Worm (Caenorhabditis elegans) whole organism, L4 larva: Measurements from ENCODE around the gene B0547.2.
A peak's percentile ranks its signal among the peaks of the same experiment; 100 is the strongest.

Experiments used
- F10B5.3 ChIP-seq: sonication (generic microtip); optimal IDR thresholded peaks from 2 replicates; lab custom pipeline; 2016; ENCODE audit warnings: mild to moderate bottlenecking, missing genetic modification characterization, missing compliant biosample characterization
- R02D3.7 ChIP-seq: fragments of 150-350 bp; sonication (generic microtip); optimal IDR thresholded peaks from 3 replicates; lab custom pipeline; 2014; ENCODE audit warnings: missing biosample characterization, missing genetic modification characterization
- Y75B8A.6 ChIP-seq: fragments of 200-800 bp; sonication (Bioruptor generic); IDR thresholded peaks from 2 replicates; pipeline ENCODE4 v1.3.6; 2022; ENCODE audit warnings: missing genetic modification reagents, missing genetic modification characterization, missing compliant biosample characterization
- aha-1 ChIP-seq: fragments of 150-350 bp; peaks from one replicate; lab custom pipeline; 2014; ENCODE audit warnings: missing biosample characterization, missing genetic modification characterization
- arid-1 ChIP-seq: fragments of 200-800 bp; sonication (Bioruptor generic); conservative IDR thresholded peaks from 2 replicates; pipeline ENCODE4 v1.3.6; 2022; ENCODE audit warnings: missing genetic modification reagents, missing genetic modification characterization, missing compliant biosample characterization
- ceh-62 ChIP-seq: sonication (generic microtip); optimal IDR thresholded peaks from 2 replicates; lab custom pipeline; 2017; ENCODE audit warnings: missing biosample characterization, missing genetic modification characterization
- ces-1 ChIP-seq: fragments of 150-350 bp; sonication (generic microtip); optimal IDR thresholded peaks from 4 replicates; lab custom pipeline; 2014; ENCODE audit warnings: missing biosample characterization, missing genetic modification reagents, missing genetic modification characterization
- cey-2 ChIP-seq: sonication (generic microtip); optimal IDR thresholded peaks from 3 replicates; lab custom pipeline; 2017; ENCODE audit warnings: missing genetic modification characterization, mild to moderate bottlenecking, missing compliant biosample characterization, antibody characterized with exemption, borderline replicate concordance; ENCODE audit not compliant: insufficient read depth
- daf-12 ChIP-seq: fragments of 150-350 bp; optimal IDR thresholded peaks from 2 replicates; lab custom pipeline; 2014; ENCODE audit warnings: missing biosample characterization, missing genetic modification reagents, missing genetic modification characterization
- dmd-6 ChIP-seq: fragments of 200-800 bp; sonication (Bioruptor generic); IDR thresholded peaks from 2 replicates; pipeline ENCODE4 v1.3.6; 2022; ENCODE audit warnings: missing genetic modification reagents, missing genetic modification characterization, missing compliant biosample characterization
- dmd-8 ChIP-seq: fragments of 200-800 bp; sonication (Bioruptor generic); IDR thresholded peaks from 2 replicates; pipeline ENCODE4 v1.3.6; 2022; ENCODE audit warnings: missing genetic modification characterization, missing compliant biosample characterization
- dmd-9 ChIP-seq: fragments of 200-800 bp; sonication (Bioruptor generic); IDR thresholded peaks from 2 replicates; pipeline ENCODE4 v1.3.6; 2022; ENCODE audit warnings: missing genetic modification reagents, missing genetic modification characterization, missing compliant biosample characterization
- dpl-1 ChIP-seq: fragments of 150-350 bp; optimal IDR thresholded peaks from 2 replicates; lab custom pipeline; 2014; ENCODE audit warnings: missing biosample characterization, missing genetic modification reagents, missing genetic modification characterization
- dve-1 ChIP-seq: sonication (generic microtip); optimal IDR thresholded peaks from 2 replicates; lab custom pipeline; 2017; ENCODE audit warnings: antibody characterized with exemption, mild to moderate bottlenecking, missing genetic modification characterization, missing compliant biosample characterization; ENCODE audit not compliant: insufficient read depth
- egl-27 ChIP-seq: sonication (generic microtip); optimal IDR thresholded peaks from 3 replicates; lab custom pipeline; 2017; ENCODE audit warnings: missing biosample characterization, missing genetic modification reagents, missing genetic modification characterization
- hif-1 ChIP-seq, 2 experiments: sonication (generic microtip); optimal IDR thresholded peaks; 2 replicates each; lab custom pipeline; 2016 to 2017; ENCODE audit warnings: missing compliant biosample characterization in 2 of 2, missing genetic modification characterization in 2 of 2, missing genetic modification reagents in 2 of 2, missing genotype in 2 of 2, mild to moderate bottlenecking in 1 of 2
- hmg-1.1 ChIP-seq: fragments of 200-800 bp; sonication (Bioruptor generic); IDR thresholded peaks from 2 replicates; pipeline ENCODE4 v1.3.6; 2022; ENCODE audit warnings: missing genetic modification reagents, missing genetic modification characterization, missing compliant biosample characterization
- jun-1 ChIP-seq: fragments of 150-350 bp; optimal IDR thresholded peaks from 2 replicates; lab custom pipeline; 2014; ENCODE audit warnings: missing biosample characterization, missing genetic modification reagents, missing genetic modification characterization
- lim-7 ChIP-seq: fragments of 200-800 bp; sonication (Bioruptor generic); IDR thresholded peaks from 2 replicates; pipeline ENCODE4 v1.3.6; 2022; ENCODE audit warnings: missing genetic modification characterization, missing compliant biosample characterization
- lin-13 ChIP-seq: fragments of 150-350 bp; optimal IDR thresholded peaks from 2 replicates; lab custom pipeline; 2014; ENCODE audit warnings: missing biosample characterization, missing genetic modification reagents, missing genetic modification characterization
- lin-39 ChIP-seq: fragments of 150-350 bp; optimal IDR thresholded peaks from 2 replicates; lab custom pipeline; 2014; ENCODE audit warnings: missing biosample characterization, missing genetic modification reagents, missing genetic modification characterization
- lsy-2 ChIP-seq, 2 experiments: fragments of 150-350 bp in 1 of 2; sonication (generic microtip) in 1 of 2; optimal IDR thresholded peaks; 2 replicates each; lab custom pipeline; 2014 to 2017; ENCODE audit warnings: missing biosample characterization in 2 of 2, missing genetic modification characterization in 2 of 2
- madf-5 ChIP-seq, 2 experiments: fragments of 200-800 bp; sonication (Bioruptor generic); IDR thresholded peaks; 2 replicates each; pipeline ENCODE4 v1.3.6; 2022; ENCODE audit warnings: missing compliant biosample characterization in 2 of 2, missing genetic modification characterization in 2 of 2
- madf-9 ChIP-seq: fragments of 200-800 bp; sonication (Bioruptor generic); conservative IDR thresholded peaks from 2 replicates; pipeline ENCODE4 v1.3.6; 2022; ENCODE audit warnings: missing genetic modification reagents, missing genetic modification characterization, missing compliant biosample characterization
- mdl-1 ChIP-seq, 2 experiments: fragments of 150-350 bp in 1 of 2; sonication (generic microtip) in 1 of 2; optimal IDR thresholded peaks; 2 replicates each; lab custom pipeline; 2014 to 2017; ENCODE audit warnings: missing biosample characterization in 2 of 2, missing genetic modification characterization in 2 of 2
- mxl-2 ChIP-seq: fragments of 200-800 bp; sonication (Bioruptor generic); conservative IDR thresholded peaks from 2 replicates; pipeline ENCODE4 v1.3.6; 2022; ENCODE audit warnings: missing genetic modification reagents, missing genetic modification characterization, missing compliant biosample characterization
- nhr-11 ChIP-seq: fragments of 150-350 bp; optimal IDR thresholded peaks from 2 replicates; lab custom pipeline; 2014; ENCODE audit warnings: missing biosample characterization, missing genetic modification characterization
- nhr-28 ChIP-seq: fragments of 150-350 bp; optimal IDR thresholded peaks from 2 replicates; lab custom pipeline; 2014; ENCODE audit warnings: missing biosample characterization, missing genetic modification characterization
- saeg-2 ChIP-seq: fragments of 200-800 bp; sonication (Bioruptor generic); IDR thresholded peaks from 2 replicates; pipeline ENCODE4 v1.3.6; 2022; ENCODE audit warnings: missing genetic modification reagents, missing genetic modification characterization, missing compliant biosample characterization
- set-16 ChIP-seq: fragments of 200-800 bp; sonication (Bioruptor generic); IDR thresholded peaks from 2 replicates; pipeline ENCODE4 v1.3.6; 2022; ENCODE audit warnings: missing genetic modification reagents, missing genetic modification characterization, missing compliant biosample characterization
- snpc-1.2 ChIP-seq: fragments of 200-800 bp; sonication (Bioruptor generic); IDR thresholded peaks from 2 replicates; pipeline ENCODE4 v1.3.6; 2022; ENCODE audit warnings: missing genetic modification reagents, missing genetic modification characterization, missing compliant biosample characterization
- tra-1 ChIP-seq: fragments of 200-800 bp; sonication (Bioruptor generic); IDR thresholded peaks from 2 replicates; pipeline ENCODE4 v1.3.6; 2022; ENCODE audit warnings: missing genetic modification reagents, missing genetic modification characterization, missing compliant biosample characterization
- unc-130 ChIP-seq: sonication (generic microtip); optimal IDR thresholded peaks from 2 replicates; lab custom pipeline; 2016; ENCODE audit warnings: missing genetic modification reagents, missing genetic modification characterization, missing compliant biosample characterization
- vab-7 ChIP-seq: fragments of 200-800 bp; sonication (Bioruptor generic); IDR thresholded peaks from 2 replicates; pipeline ENCODE4 v1.3.6; 2022; ENCODE audit warnings: missing genetic modification reagents, missing genetic modification characterization, missing compliant biosample characterization
- zfp-3 ChIP-seq: fragments of 200-800 bp; sonication (Bioruptor generic); conservative IDR thresholded peaks from 2 replicates; pipeline ENCODE4 v1.3.6; 2022; ENCODE audit warnings: missing genetic modification reagents, missing genetic modification characterization, missing compliant biosample characterization
- zip-2 ChIP-seq: fragments of 150-350 bp; optimal IDR thresholded peaks from 2 replicates; lab custom pipeline; 2014; ENCODE audit warnings: missing biosample characterization, missing genetic modification characterization
- ztf-7 ChIP-seq: fragments of 150-350 bp; optimal IDR thresholded peaks from 2 replicates; lab custom pipeline; 2014; ENCODE audit warnings: missing biosample characterization, missing genetic modification characterization

Gene B0547.2

DNA sequence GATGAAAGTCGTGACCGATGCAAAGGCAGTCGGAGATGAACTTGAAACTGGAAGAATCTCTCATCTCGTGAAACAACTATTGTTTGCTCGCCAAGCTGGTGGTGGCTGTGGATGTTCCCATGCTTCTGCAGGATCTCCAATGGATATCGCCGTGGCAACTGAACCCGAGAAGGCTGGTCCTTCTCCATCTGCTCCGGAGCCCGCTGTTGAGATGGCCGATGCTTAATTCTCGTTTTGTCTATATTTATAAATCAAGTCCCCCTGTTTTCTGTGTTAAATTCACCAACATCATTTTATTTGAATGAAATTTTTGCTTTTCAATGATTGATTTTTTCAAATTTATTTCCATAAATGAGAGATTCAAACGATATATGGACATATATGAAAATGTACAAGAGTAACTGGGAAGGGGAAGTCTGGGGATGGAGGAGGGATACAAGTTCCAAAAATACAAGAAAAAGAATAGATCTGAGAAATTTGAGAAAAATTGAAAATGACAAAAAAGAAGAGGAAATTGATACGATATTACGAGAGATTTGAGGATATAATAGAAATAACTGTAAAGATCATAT lies 5.0 kb downstream of the B0547.2 start (continued):
- TF ChIP-seq jun-1 (no peak), lsy-2 (tag; optimal IDR thresholded peaks at IDR 0.05; lab: Kevin White, UChicago) (no peak), nhr-28 (tag; lab: Kevin White, UChicago) (no peak), ztf-7 (tag; lab: Kevin White, UChicago) (no peak), lin-39 (tag; lab: Kevin White, UChicago) (no peak), tra-1 (GFP tag; lab: Robert Waterston, UW) (no peak), lin-13 (GFP tag; lab: Kevin White, UChicago) (no peak), nhr-11 (tag; lab: Kevin White, UChicago) (no peak), madf-9 (GFP tag; lab: Robert Waterston, UW) (no peak), madf-5 (GFP tag; IDR thresholded peaks at IDR 0.05; lab: Robert Waterston, UW) (0 out of 4 replicates have a peak, but pooled peaks of 1 of the 2 experiments have one; percentile 18), saeg-2 (no peak), hmg-1.1 (GFP tag; lab: Robert Waterston, UW) (no peak), zip-2 (tag; lab: Kevin White, UChicago) (no peak), lim-7 (GFP tag; lab: Robert Waterston, UW) (no peak), ceh-62 (no peak), unc-130 (no peak), R02D3.7 (no peak), F10B5.3 (tag; lab: Kevin White, UChicago) (no peak), cey-2 (tag; lab: Kevin White, UChicago) (no peak), vab-7 (GFP tag; lab: Robert Waterston, UW) (no peak), mdl-1 (tag; optimal IDR thresholded peaks at IDR 0.05; lab: Kevin White, UChicago) (no peak), hif-1 (tag; optimal IDR thresholded peaks at IDR 0.05; lab: Kevin White, UChicago) (no peak), snpc-1.2 (no peak), ces-1 (no peak), set-16 (GFP tag; lab: Robert Waterston, UW) (no peak; the same call in 1 of the 2 replicates), dmd-8 (GFP tag; lab: Robert Waterston, UW) (no peak), dmd-9 (GFP tag; lab: Robert Waterston, UW) (no peak), Y75B8A.6 (GFP tag; lab: Robert Waterston, UW) (no peak), daf-12 (tag; lab: Kevin White, UChicago) (no peak), mxl-2 (GFP tag; lab: Robert Waterston, UW) (no peak), dpl-1 (no peak), dmd-6 (GFP tag; lab: Robert Waterston, UW) (no peak; the same call in 1 of the 2 replicates)

ce11 chrIV:5652811-5653483 lies 7.1 kb downstream of the B0547.2 start:
- TF ChIP-seq arid-1 (GFP tag; lab: Robert Waterston, UW) = no peak
- peak; percentile 78 for TF ChIP-seq aha-1 (tag; lab: Kevin White, UChicago)
- no peak for TF ChIP-seq saeg-2
- peak; percentile 35 for TF ChIP-seq dmd-6 (GFP tag; lab: Robert Waterston, UW)
- no peak for TF ChIP-seq hmg-1.1 (GFP tag; lab: Robert Waterston, UW)
- TF ChIP-seq egl-27 (tag; lab: Kevin White, UChicago) = no peak
- 0 out of 2 replicates have a peak, but pooled peaks have one; percentile 50 for TF ChIP-seq zfp-3 (GFP tag; lab: Robert Waterston, UW)
- peak; percentile 39; the same call in 1 of the 2 replicates for TF ChIP-seq snpc-1.2
- TF ChIP-seq dve-1 (tag; lab: Kevin White, UChicago) = peak; percentile 30
